Worm (Caenorhabditis elegans): ENCODE results near the gene K04H4.5.

K04H4.5 gene

ce11 chrIII:9393114-9393780 is 34.1 kb downstream of the K04H4.5 start, which contains the start of the genes gpr-2 and rgr-1:
gpr-2 (minus strand) TSS chrIII:9393164.
rgr-1 (plus strand) TSS chrIII:9393730.
- TF ChIP-seq lin-15B (tag; optimal IDR thresholded peaks at IDR 0.05) (peak; percentile 46), R02D3.7 (tag; optimal IDR thresholded peaks at IDR 0.05) (no peak), hmg-11 (tag; optimal IDR thresholded peaks at IDR 0.05) (peak; percentile 36), snpc-4 (tag; optimal IDR thresholded peaks at IDR 0.05) (peak; percentile 35), skn-1 (tag; optimal IDR thresholded peaks at IDR 0.05) (peak; percentile 29), nfya-1 (tag; optimal IDR thresholded peaks at IDR 0.05; ENCODE audit: insufficient read depth) (peak; percentile 53), nhr-23 (tag; optimal IDR thresholded peaks at IDR 0.05) (peak; percentile 38), ztf-4 (tag; optimal IDR thresholded peaks at IDR 0.05) (no peak), pha-4 (tag; optimal IDR thresholded peaks at IDR 0.05) (peak; percentile 47)

- TF ChIP-seq nhr-76 (tag; optimal IDR thresholded peaks at IDR 0.05) (no peak), nhr-237 (tag; optimal IDR thresholded peaks at IDR 0.05) (no peak), egl-5 (tag; optimal IDR thresholded peaks at IDR 0.05) (no peak), elt-2 (tag; optimal IDR thresholded peaks at IDR 0.05) (no peak), hmg-11 (tag; optimal IDR thresholded peaks at IDR 0.05) (no peak), ztf-11 (tag; optimal IDR thresholded peaks at IDR 0.05) (no peak), jun-1 (tag; optimal IDR thresholded peaks at IDR 0.05) (no peak), ZK546.5 (tag; optimal IDR thresholded peaks at IDR 0.05) (no peak), fkh-10 (GFP tag; optimal IDR thresholded peaks at IDR 0.05) (no peak), egl-27 (tag; optimal IDR thresholded peaks at IDR 0.05) (no peak), nfya-1 (tag; optimal IDR thresholded peaks at IDR 0.05; ENCODE audit: insufficient read depth) (no peak), elt-3 (tag; optimal IDR thresholded peaks at IDR 0.05) (no peak), nhr-25 (tag; optimal IDR thresholded peaks at IDR 0.05) (no peak), ceh-16 (tag; optimal IDR thresholded peaks at IDR 0.05) (no peak), ceh-82 (tag; optimal IDR thresholded peaks at IDR 0.05) (no peak), nhr-23 (tag; optimal IDR thresholded peaks at IDR 0.05) (no peak), R02D3.7 (tag; optimal IDR thresholded peaks at IDR 0.05) (no peak), fkh-2 (tag; optimal IDR thresholded peaks at IDR 0.05) (no peak), nhr-43 (tag; optimal IDR thresholded peaks at IDR 0.05; ENCODE audit: poor library complexity, severe bottlenecking) (no peak)
These were observed 41.9 kb downstream of the K04H4.5 start, which contains the start of gene nlp-48 for ce11 chrIII:9401036-9401435. nlp-48 (minus strand) TSS chrIII:9401136.

- TF ChIP-seq lin-39 (tag; optimal IDR thresholded peaks at IDR 0.05) (peak; percentile 31), nhr-76 (tag; optimal IDR thresholded peaks at IDR 0.05) (no peak), ceh-28 (tag; optimal IDR thresholded peaks at IDR 0.05) (peak; percentile 55), egl-27 (tag; optimal IDR thresholded peaks at IDR 0.05) (no peak), ZK546.5 (tag; optimal IDR thresholded peaks at IDR 0.05) (no peak), tbx-2 (tag; optimal IDR thresholded peaks at IDR 0.05) (peak; percentile 19), ama-1 (optimal IDR thresholded peaks at IDR 0.05) (no peak), nhr-25 (tag; optimal IDR thresholded peaks at IDR 0.05) (peak; percentile 41), fkh-10 (GFP tag; optimal IDR thresholded peaks at IDR 0.05) (peak; percentile 7), ceh-9 (tag; optimal IDR thresholded peaks at IDR 0.05) (no peak), nhr-77 (tag; optimal IDR thresholded peaks at IDR 0.05) (peak; percentile 52), nhr-237 (tag; optimal IDR thresholded peaks at IDR 0.05) (no peak), nhr-12 (tag; optimal IDR thresholded peaks at IDR 0.05) (no peak), mml-1 (tag; optimal IDR thresholded peaks at IDR 0.05) (no peak), egl-5 (tag; optimal IDR thresholded peaks at IDR 0.05) (no peak), pqm-1 (tag; optimal IDR thresholded peaks at IDR 0.05) (peak; percentile 19), elt-1 (tag; optimal IDR thresholded peaks at IDR 0.05) (no peak), nhr-67 (tag; optimal IDR thresholded peaks at IDR 0.05) (no peak), jun-1 (tag; optimal IDR thresholded peaks at IDR 0.05) (peak; percentile 19), nfya-1 (tag; optimal IDR thresholded peaks at IDR 0.05; ENCODE audit: insufficient read depth) (peak; percentile 73), fkh-2 (tag; optimal IDR thresholded peaks at IDR 0.05) (no peak), sea-2 (GFP tag; optimal IDR thresholded peaks at IDR 0.05) (no peak), eor-1 (tag; optimal IDR thresholded peaks at IDR 0.05) (no peak), pha-4 (tag; optimal IDR thresholded peaks at IDR 0.05) (peak; percentile 40), hmg-11 (tag; optimal IDR thresholded peaks at IDR 0.05) (peak; percentile 30), ceh-16 (tag; optimal IDR thresholded peaks at IDR 0.05) (no peak), elt-3 (tag; optimal IDR thresholded peaks at IDR 0.05) (no peak), fos-1 (tag; optimal IDR thresholded peaks at IDR 0.05) (no peak), snpc-4 (tag; optimal IDR thresholded peaks at IDR 0.05) (peak; percentile 80), lsy-12 (tag; optimal IDR thresholded peaks at IDR 0.05) (peak; percentile 9), skn-1 (tag; optimal IDR thresholded peaks at IDR 0.05) (peak; percentile 31), R02D3.7 (tag; optimal IDR thresholded peaks at IDR 0.05) (peak; percentile 97), lin-15B (tag; optimal IDR thresholded peaks at IDR 0.05) (peak; percentile 95), unc-39 (tag; optimal IDR thresholded peaks at IDR 0.05) (no peak), elt-2 (tag; optimal IDR thresholded peaks at IDR 0.05) (peak; percentile 31), nhr-43 (tag; optimal IDR thresholded peaks at IDR 0.05; ENCODE audit: poor library complexity, severe bottlenecking) (peak; percentile 59), nhr-23 (tag; optimal IDR thresholded peaks at IDR 0.05) (peak; percentile 61), ceh-82 (tag; optimal IDR thresholded peaks at IDR 0.05) (no peak)
These were observed 47.4 kb downstream of the K04H4.5 start, which contains the start of gene T26G10.1 for ce11 chrIII:9406600-9406999. T26G10.1 (minus strand) TSS chrIII:9406641.

Data from whole organism, L3 larva.